Fruit fly (Drosophila melanogaster) whole organism, embryonic: ENCODE data around the gene mRpL12.

ENCODE experiments used
- ATbp ChIP-seq: fragments of 200-800 bp; sonication (Bioruptor generic); optimal IDR thresholded peaks from 2 replicates; lab custom pipeline; 2017; ENCODE audit warnings: missing biosample characterization, mild to moderate bottlenecking, missing genetic modification characterization, missing genetic modification reagents
- Bdp1 ChIP-seq: fragments of 200-800 bp; sonication (Bioruptor generic); optimal IDR thresholded peaks from 3 replicates; lab custom pipeline; 2016; ENCODE audit warnings: missing biosample characterization, missing genetic modification characterization
- CG10267 ChIP-seq: fragments of 200-800 bp; sonication (Bioruptor generic); optimal IDR thresholded peaks from 2 replicates; lab custom pipeline; 2018; ENCODE audit warnings: missing biosample characterization, mild to moderate bottlenecking, missing genetic modification characterization, moderate library complexity
- CG10321 ChIP-seq: fragments of 200-800 bp; sonication (Bioruptor generic); IDR thresholded peaks from 2 replicates; pipeline ENCODE4 v1.3.6; 2022; ENCODE audit warnings: missing biosample characterization, missing genetic modification characterization
- CG10565 ChIP-seq: fragments of 200-800 bp; sonication (Bioruptor generic); optimal IDR thresholded peaks from 3 replicates; lab custom pipeline; 2016; ENCODE audit warnings: missing biosample characterization, mild to moderate bottlenecking, missing genetic modification characterization
- CG10959 ChIP-seq: fragments of 200-800 bp; sonication (Bioruptor generic); IDR thresholded peaks from 2 replicates; pipeline ENCODE4 v1.3.6; 2022; ENCODE audit warnings: missing biosample characterization, missing genetic modification characterization
- CG12219 ChIP-seq: fragments of 200-800 bp; sonication (Bioruptor generic); optimal IDR thresholded peaks from 3 replicates; lab custom pipeline; 2018; ENCODE audit warnings: missing biosample characterization, mild to moderate bottlenecking, missing genetic modification characterization
- CG12744 ChIP-seq: fragments of 200-800 bp; sonication (Bioruptor generic); optimal IDR thresholded peaks from 2 replicates; lab custom pipeline; 2016; ENCODE audit warnings: missing biosample characterization, missing genetic modification characterization
- CG14050 ChIP-seq: fragments of 200-800 bp; sonication (Bioruptor generic); IDR thresholded peaks from 3 replicates; pipeline ENCODE4 v1.3.6; 2022; ENCODE audit warnings: missing biosample characterization, missing genetic modification characterization
- CG14441 ChIP-seq: fragments of 200-800 bp; sonication (Bioruptor generic); IDR thresholded peaks from 2 replicates; pipeline ENCODE4 v1.3.6; 2022; ENCODE audit warnings: missing biosample characterization, missing genetic modification characterization
- CG15479 ChIP-seq: fragments of 200-800 bp; sonication (Bioruptor generic); optimal IDR thresholded peaks from 3 replicates; lab custom pipeline; 2019; ENCODE audit warnings: missing biosample characterization, mild to moderate bottlenecking, missing genetic modification characterization, moderate library complexity
- CG1647 ChIP-seq: fragments of 200-800 bp; sonication (Bioruptor generic); optimal IDR thresholded peaks from 3 replicates; lab custom pipeline; 2016; ENCODE audit warnings: missing biosample characterization, missing genetic modification characterization
- CG17361 ChIP-seq: fragments of 200-800 bp; sonication (Bioruptor generic); IDR thresholded peaks from 3 replicates; pipeline ENCODE4 v1.3.6; 2022; ENCODE audit warnings: missing biosample characterization, missing genetic modification characterization
- CG2712 ChIP-seq: fragments of 200-800 bp; optimal IDR thresholded peaks from 3 replicates; lab custom pipeline; 2019; ENCODE audit warnings: missing biosample characterization, mild to moderate bottlenecking, missing genetic modification characterization, moderate library complexity
- CG31388 ChIP-seq: fragments of 200-800 bp; sonication (Bioruptor generic); optimal IDR thresholded peaks from 2 replicates; lab custom pipeline; 2016; ENCODE audit warnings: missing biosample characterization, missing genetic modification characterization
- CG3163 ChIP-seq: fragments of 200-800 bp; sonication (Bioruptor generic); optimal IDR thresholded peaks from 3 replicates; lab custom pipeline; 2016; ENCODE audit warnings: missing biosample characterization, missing genetic modification characterization
- CG3726 ChIP-seq: fragments of 200-800 bp; sonication (Bioruptor generic); IDR thresholded peaks from 3 replicates; pipeline ENCODE4, ENCODE4 v1.3.6; 2022; ENCODE audit warnings: missing biosample characterization, missing genetic modification characterization
- CG6654 ChIP-seq: fragments of 200-800 bp; sonication (Bioruptor generic); optimal IDR thresholded peaks from 2 replicates; lab custom pipeline; 2017; ENCODE audit warnings: missing biosample characterization, mild to moderate bottlenecking, missing genetic modification characterization
- CG6765 ChIP-seq: fragments of 200-800 bp; sonication (Bioruptor generic); optimal IDR thresholded peaks from 3 replicates; lab custom pipeline; 2017; ENCODE audit warnings: missing biosample characterization, mild to moderate bottlenecking, missing genetic modification characterization
- CG7357 ChIP-seq: fragments of 200-800 bp; sonication (Bioruptor generic); IDR thresholded peaks from 3 replicates; pipeline ENCODE4 v1.3.6; 2022; ENCODE audit warnings: missing biosample characterization, missing genetic modification characterization
- CG8359 ChIP-seq: fragments of 200-800 bp; sonication (Bioruptor generic); optimal IDR thresholded peaks from 2 replicates; lab custom pipeline; 2017; ENCODE audit warnings: missing biosample characterization, mild to moderate bottlenecking, missing genetic modification characterization, borderline replicate concordance
- Dip3 ChIP-seq: fragments of 200-800 bp; sonication (Bioruptor generic); optimal IDR thresholded peaks from 3 replicates; lab custom pipeline; 2016; ENCODE audit warnings: missing biosample characterization, missing genetic modification characterization
- Dref ChIP-seq: fragments of 200-800 bp; sonication (Bioruptor generic); IDR thresholded peaks from 2 replicates; pipeline ENCODE4 v1.3.6; 2022; ENCODE audit warnings: missing biosample characterization, missing genetic modification characterization
- Hr51 ChIP-seq, 2 experiments: fragments of 200-800 bp; sonication (Bioruptor generic); optimal IDR thresholded peaks; 2 replicates in 1 of 2; 3 replicates in 1 of 2; lab custom pipeline; 2016 to 2018; ENCODE audit warnings: missing biosample characterization in 2 of 2, missing genetic modification characterization in 2 of 2, mild to moderate bottlenecking in 1 of 2, moderate library complexity in 1 of 2
- Meics ChIP-seq: fragments of 200-800 bp; sonication (Bioruptor generic); optimal IDR thresholded peaks from 2 replicates; lab custom pipeline; 2017; ENCODE audit warnings: missing biosample characterization, mild to moderate bottlenecking, missing genetic modification characterization
- NC2α ChIP-seq: fragments of 200-800 bp; sonication (Bioruptor generic); optimal IDR thresholded peaks from 2 replicates; lab custom pipeline; 2016; ENCODE audit warnings: missing biosample characterization, missing genetic modification characterization
- NK7.1 ChIP-seq: fragments of 200-800 bp; sonication (Bioruptor generic); optimal IDR thresholded peaks from 3 replicates; lab custom pipeline; 2016; ENCODE audit warnings: missing biosample characterization, missing genetic modification characterization
- Side ChIP-seq: fragments of 200-800 bp; sonication (Bioruptor generic); optimal IDR thresholded peaks from 2 replicates; lab custom pipeline; 2016; ENCODE audit warnings: missing biosample characterization, missing genetic modification characterization
- Spps ChIP-seq: fragments of 200-800 bp; sonication (Bioruptor generic); optimal IDR thresholded peaks from 2 replicates; lab custom pipeline; 2018; ENCODE audit warnings: missing biosample characterization, mild to moderate bottlenecking, missing genetic modification characterization
- Tbp ChIP-seq: fragments of >200 bp; optimal IDR thresholded peaks from 2 replicates; lab custom pipeline; 2018; ENCODE audit warnings: missing biosample characterization, missing genetic modification characterization
- ap ChIP-seq: fragments of 200-800 bp; sonication (Bioruptor generic); IDR thresholded peaks from 2 replicates; pipeline ENCODE4 v1.3.6; 2022; ENCODE audit warnings: missing biosample characterization, missing genetic modification characterization
- ato ChIP-seq: fragments of 200-800 bp; sonication (Bioruptor generic); IDR thresholded peaks from 2 replicates; pipeline ENCODE4 v1.3.6; 2022; ENCODE audit warnings: missing biosample characterization, missing genetic modification characterization; ENCODE audit not compliant: partially characterized antibody
- bcd ChIP-seq: fragments of 200-800 bp; sonication (Bioruptor generic); optimal IDR thresholded peaks from 2 replicates; lab custom pipeline; 2017; ENCODE audit warnings: missing biosample characterization, mild to moderate bottlenecking, missing genetic modification characterization
- crol ChIP-seq: fragments of 200-800 bp; sonication (Bioruptor generic); IDR thresholded peaks from 2 replicates; pipeline ENCODE4 v1.3.6; 2022; ENCODE audit warnings: missing biosample characterization, missing genetic modification characterization
- dmrt11E ChIP-seq: fragments of 200-800 bp; sonication (Bioruptor generic); optimal IDR thresholded peaks from 3 replicates; lab custom pipeline; 2018; ENCODE audit warnings: missing biosample characterization, mild to moderate bottlenecking, missing genetic modification characterization, moderate library complexity
- dpn ChIP-seq, 2 experiments: fragments of 200-800 bp; sonication (Bioruptor generic); optimal IDR thresholded peaks; 3 replicates each; lab custom pipeline; 2016; ENCODE audit warnings: missing biosample characterization in 2 of 2, missing genetic modification characterization in 2 of 2
- en ChIP-seq: fragments of 200-800 bp; sonication (Bioruptor generic); optimal IDR thresholded peaks from 2 replicates; lab custom pipeline; 2016; ENCODE audit warnings: missing biosample characterization, missing genetic modification characterization
- eve ChIP-seq, 2 experiments: fragments of >200 bp; optimal IDR thresholded peaks; 2 replicates each; lab custom pipeline; 2017; ENCODE audit warnings: missing biosample characterization in 2 of 2, missing genetic modification characterization in 2 of 2
- eyg ChIP-seq: fragments of 200-800 bp; sonication (Bioruptor generic); optimal IDR thresholded peaks from 3 replicates; lab custom pipeline; 2016; ENCODE audit warnings: missing biosample characterization, missing genetic modification characterization
- gt ChIP-seq: fragments of 200-800 bp; sonication (Bioruptor generic); IDR thresholded peaks from 2 replicates; pipeline ENCODE4 v1.3.6; 2022; ENCODE audit warnings: missing biosample characterization, missing genetic modification characterization
- knrl ChIP-seq: fragments of 200-800 bp; sonication (Bioruptor generic); IDR thresholded peaks from 3 replicates; pipeline ENCODE4 v1.3.6; 2022; ENCODE audit warnings: missing biosample characterization, missing genetic modification characterization; ENCODE audit not compliant: partially characterized antibody
- lilli ChIP-seq: fragments of 200-800 bp; sonication (Bioruptor generic); optimal IDR thresholded peaks from 3 replicates; lab custom pipeline; 2016; ENCODE audit warnings: missing biosample characterization, missing genetic modification characterization
- luna ChIP-seq: fragments of 200-800 bp; sonication (Bioruptor generic); optimal IDR thresholded peaks from 2 replicates; lab custom pipeline; 2016; ENCODE audit warnings: missing biosample characterization, missing genetic modification characterization
- oc ChIP-seq: fragments of 200-800 bp; sonication (Bioruptor generic); optimal IDR thresholded peaks from 2 replicates; lab custom pipeline; 2018; ENCODE audit warnings: missing biosample characterization, mild to moderate bottlenecking, missing genetic modification characterization, moderate library complexity
- pfk ChIP-seq: fragments of 200-800 bp; sonication (Bioruptor generic); optimal IDR thresholded peaks from 2 replicates; lab custom pipeline; 2018; ENCODE audit warnings: missing biosample characterization, mild to moderate bottlenecking, missing genetic modification characterization, moderate library complexity
- pzg ChIP-seq: fragments of 200-800 bp; sonication (Bioruptor generic); optimal IDR thresholded peaks from 3 replicates; lab custom pipeline; 2018; ENCODE audit warnings: missing biosample characterization, mild to moderate bottlenecking, missing genetic modification characterization, moderate library complexity
- seq ChIP-seq: fragments of 200-800 bp; sonication (Bioruptor generic); IDR thresholded peaks from 2 replicates; pipeline ENCODE4 v1.3.6; 2022; ENCODE audit warnings: missing biosample characterization, missing genetic modification characterization
- sima ChIP-seq: fragments of 200-800 bp; sonication (Bioruptor generic); optimal IDR thresholded peaks from 2 replicates; lab custom pipeline; 2016; ENCODE audit warnings: missing biosample characterization, missing genetic modification characterization
- trem ChIP-seq: fragments of 200-800 bp; optimal IDR thresholded peaks from 3 replicates; lab custom pipeline; 2019; ENCODE audit warnings: missing biosample characterization, mild to moderate bottlenecking, missing genetic modification characterization, moderate library complexity
- tx ChIP-seq: fragments of 200-800 bp; sonication (Bioruptor generic); optimal IDR thresholded peaks from 2 replicates; lab custom pipeline; 2016; ENCODE audit warnings: missing biosample characterization, missing genetic modification characterization
- unpg ChIP-seq: fragments of 200-800 bp; sonication (Bioruptor generic); optimal IDR thresholded peaks from 3 replicates; lab custom pipeline; 2018; ENCODE audit warnings: missing biosample characterization, mild to moderate bottlenecking, missing genetic modification characterization, moderate library complexity

Gene mRpL12

DNA sequence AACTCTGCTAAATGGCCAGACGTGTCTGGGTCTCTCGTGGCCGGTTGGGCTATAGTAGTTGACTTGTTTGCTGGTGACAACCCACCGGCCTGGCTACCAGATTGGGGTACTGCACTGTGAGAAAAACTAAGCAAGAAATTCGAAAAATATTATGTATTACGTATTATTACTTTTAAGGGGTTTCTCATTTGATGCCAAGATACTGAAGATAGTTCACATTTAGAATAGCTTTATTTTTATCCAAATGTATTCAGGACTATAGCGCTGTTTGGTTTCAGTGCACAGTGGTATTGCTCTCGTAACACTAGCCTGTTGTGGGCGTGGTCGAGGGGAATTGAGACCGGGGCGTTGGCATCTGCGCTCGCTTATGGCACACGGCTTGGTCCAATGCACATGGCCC is 35.9 kb upstream of the mRpL12 start (continued):
- TF ChIP-seq trem (tag; lab: Kevin White, UChicago) = peak; percentile 17
- no peak for TF ChIP-seq gt (GFP tag; lab: Robert Waterston, UW)
- TF ChIP-seq CG14050 = peak; percentile 51; the same call in 2 of the 3 replicates
- no peak for TF ChIP-seq CG15479 (GFP tag; lab: Kevin White, UChicago)
- no peak for TF ChIP-seq CG3163 (GFP tag; lab: Kevin White, UChicago)
- TF ChIP-seq ato (GFP tag; lab: Robert Waterston, UW) = no peak
- peak; percentile 14 for TF ChIP-seq CG31388
- TF ChIP-seq pfk (GFP tag; lab: Kevin White, UChicago) = no peak
- TF ChIP-seq NK7.1 = peak; percentile 23
- peak; percentile 76 for TF ChIP-seq ap (GFP tag; lab: Robert Waterston, UW)
- no peak for TF ChIP-seq CG10565 (GFP tag; lab: Kevin White, UChicago)
- TF ChIP-seq pzg (GFP tag; lab: Kevin White, UChicago) = no peak
- peak; percentile 2 to 87 for TF ChIP-seq Hr51 (GFP tag; optimal IDR thresholded peaks at IDR 0.05; lab: Kevin White, UChicago)
- TF ChIP-seq luna (GFP tag; lab: Kevin White, UChicago) = no peak
- TF ChIP-seq Bdp1 = peak; percentile 30
- TF ChIP-seq crol (GFP tag; lab: Robert Waterston, UW) = no peak
- TF ChIP-seq CG3726 (GFP tag; lab: Robert Waterston, UW) = peak; percentile 50; the same call in 1 of the 3 replicates
- peak; percentile 64 for TF ChIP-seq lilli
- TF ChIP-seq Dip3 (GFP tag; lab: Kevin White, UChicago) = peak; percentile 64
- peak; percentile 19 for TF ChIP-seq dmrt11E (tag; lab: Kevin White, UChicago)
- TF ChIP-seq CG12744 (GFP tag; lab: Kevin White, UChicago) = peak; percentile 46
- TF ChIP-seq Meics (GFP tag; lab: Kevin White, UChicago) = peak; percentile 71
- peak; percentile 31 for TF ChIP-seq oc (tag; lab: Kevin White, UChicago)
- peak; percentile 71 for TF ChIP-seq CG14441 (GFP tag; lab: Robert Waterston, UW)
- TF ChIP-seq ATbp (GFP tag; lab: Kevin White, UChicago) = peak; percentile 71
- TF ChIP-seq dpn (GFP tag; optimal IDR thresholded peaks at IDR 0.05; lab: Kevin White, UChicago) = peak; percentile 66 to 73
- no peak for TF ChIP-seq NC2α (GFP tag; lab: Kevin White, UChicago)
- no peak for TF ChIP-seq sima (GFP tag; lab: Kevin White, UChicago)
- peak; percentile 75 for TF ChIP-seq CG2712 (tag; lab: Kevin White, UChicago)
- peak; percentile 57; the same call in 2 of the 3 replicates for TF ChIP-seq CG17361
- no peak for TF ChIP-seq en (GFP tag; lab: Kevin White, UChicago)
- TF ChIP-seq CG8359 (GFP tag; lab: Kevin White, UChicago) = peak; percentile 12
- peak in 1 of 2 experiments; percentile 59 for TF ChIP-seq eve (GFP tag; optimal IDR thresholded peaks at IDR 0.05; lab: Kevin White, UChicago)
- TF ChIP-seq Tbp (GFP tag; lab: Kevin White, UChicago) = no peak
- no peak for TF ChIP-seq CG10321 (GFP tag; lab: Robert Waterston, UW)
- no peak for TF ChIP-seq Spps (tag; lab: Kevin White, UChicago)
- TF ChIP-seq CG10959 (GFP tag; lab: Robert Waterston, UW) = no peak
- peak; percentile 48 for TF ChIP-seq Side
- TF ChIP-seq CG10267 (tag; lab: Kevin White, UChicago) = no peak
- TF ChIP-seq CG7357 (GFP tag; lab: Robert Waterston, UW) = peak; percentile 52; the same call in 1 of the 3 replicates
- TF ChIP-seq CG1647 = peak; percentile 12
- peak; percentile 62 for TF ChIP-seq seq (GFP tag; lab: Robert Waterston, UW)
- no peak for TF ChIP-seq eyg
- TF ChIP-seq bcd (GFP tag; lab: Kevin White, UChicago) = peak; percentile 68
- TF ChIP-seq knrl = no peak
- TF ChIP-seq CG6765 = peak; percentile 45
- peak; percentile 26 for TF ChIP-seq CG6654
- TF ChIP-seq unpg (GFP tag; lab: Kevin White, UChicago) = peak; percentile 79
- TF ChIP-seq tx = no peak
- TF ChIP-seq Dref (GFP tag; lab: Robert Waterston, UW) = no peak
- peak; percentile 52 for TF ChIP-seq CG12219 (GFP tag; lab: Kevin White, UChicago)
